Worm (Caenorhabditis elegans): ENCODE results near the gene ceh-28.

DNA sequence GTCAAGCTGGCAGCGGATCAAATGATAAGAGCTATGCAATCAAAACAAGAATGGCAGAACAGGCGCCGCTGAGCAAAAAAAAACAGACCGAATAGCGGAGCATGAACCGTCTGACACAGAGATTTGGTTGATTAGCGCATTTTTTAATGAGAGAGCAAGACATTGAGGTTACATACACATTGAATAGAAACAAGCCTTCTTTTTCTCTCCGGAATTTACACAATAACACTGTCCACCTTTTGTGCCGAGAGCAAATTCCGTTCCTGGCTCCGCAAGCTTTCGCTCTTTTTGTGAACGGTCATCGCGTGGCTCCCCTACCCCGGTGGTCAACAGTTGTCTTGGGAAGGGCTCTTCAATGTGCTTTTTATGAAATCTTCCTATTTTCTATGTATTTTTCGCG is 18.9 kb upstream of the ceh-28 start, which contains the start of gene K03A11.6:
- TF ChIP-seq dao-5 (tag; optimal IDR thresholded peaks at IDR 0.05) (no peak), him-1 (tag; optimal IDR thresholded peaks at IDR 0.05) (no peak), W03F9.2 (tag; optimal IDR thresholded peaks at IDR 0.05) (no peak)
